Worm (Caenorhabditis elegans) whole organism, young adult: Measurements from ENCODE around the gene etr-1.

Experiments used
- B0035.1 ChIP-seq: sonication (generic microtip); optimal IDR thresholded peaks from 2 replicates; lab custom pipeline; 2016; ENCODE audit warnings: missing genetic modification characterization, mild to moderate bottlenecking, missing compliant biosample characterization, missing genotype, missing genetic modification reagents
- B0261.1 ChIP-seq: sonication (generic microtip); optimal IDR thresholded peaks from 2 replicates; lab custom pipeline; 2016; ENCODE audit warnings: mild to moderate bottlenecking, missing genetic modification characterization, moderate library complexity, missing compliant biosample characterization
- F10E7.11 ChIP-seq: sonication (generic microtip); optimal IDR thresholded peaks from 2 replicates; lab custom pipeline; 2017; ENCODE audit warnings: mild to moderate bottlenecking, missing genetic modification characterization, moderate library complexity, missing compliant biosample characterization
- F39B2.1 ChIP-seq: fragments of 200-800 bp; sonication (Bioruptor generic); IDR thresholded peaks from 2 replicates; pipeline ENCODE4 v1.3.6; 2022; ENCODE audit warnings: missing genetic modification reagents, missing genetic modification characterization, missing compliant biosample characterization
- F49E8.2 ChIP-seq: sonication (generic microtip); optimal IDR thresholded peaks from 3 replicates; lab custom pipeline; 2017; ENCODE audit warnings: missing genetic modification characterization, mild to moderate bottlenecking, missing compliant biosample characterization, antibody characterized with exemption, moderate library complexity; ENCODE audit not compliant: insufficient read depth
- F57A8.1 ChIP-seq: fragments of 200-800 bp; sonication (Bioruptor generic); optimal IDR thresholded peaks from 2 replicates; lab custom pipeline; 2018; ENCODE audit warnings: mild to moderate bottlenecking, missing genetic modification characterization, moderate library complexity, missing compliant biosample characterization
- K11D2.4 ChIP-seq: fragments of 200-800 bp; sonication (Bioruptor generic); IDR thresholded peaks from 2 replicates; pipeline ENCODE4 v1.3.6; 2022; ENCODE audit warnings: missing genetic modification reagents, missing genetic modification characterization, missing compliant biosample characterization
- Y53F4B.3 ChIP-seq: fragments of 200-800 bp; sonication (Bioruptor generic); IDR thresholded peaks from 2 replicates; pipeline ENCODE4 v1.3.6; 2022; ENCODE audit warnings: missing genetic modification reagents, missing genetic modification characterization, missing compliant biosample characterization
- Y56A3A.18 ChIP-seq: fragments of 200-800 bp; sonication (Bioruptor generic); IDR thresholded peaks from 2 replicates; pipeline ENCODE4 v1.3.6; 2022; ENCODE audit warnings: missing genetic modification reagents, missing genetic modification characterization, missing compliant biosample characterization
- Y79H2A.3 ChIP-seq: fragments of 200-800 bp; sonication (Bioruptor generic); conservative IDR thresholded peaks from 2 replicates; pipeline ENCODE4 v1.3.6; 2022; ENCODE audit warnings: missing genetic modification reagents, missing genetic modification characterization, missing compliant biosample characterization
- Y95B8A.8 ChIP-seq: fragments of 200-800 bp; sonication (Bioruptor generic); IDR thresholded peaks from 2 replicates; pipeline ENCODE4 v1.3.6; 2022; ENCODE audit warnings: missing genetic modification reagents, missing genetic modification characterization, missing compliant biosample characterization
- akir-1 ChIP-seq: fragments of 200-800 bp; sonication (Bioruptor generic); optimal IDR thresholded peaks from 2 replicates; lab custom pipeline; 2018; ENCODE audit warnings: mild to moderate bottlenecking, missing genetic modification characterization, moderate library complexity, missing compliant biosample characterization
- atf-7 ChIP-seq: sonication (generic microtip); optimal IDR thresholded peaks from 2 replicates; lab custom pipeline; 2017; ENCODE audit warnings: mild to moderate bottlenecking, missing genetic modification characterization, missing compliant biosample characterization
- ccch-3 ChIP-seq: fragments of 200-800 bp; sonication (Bioruptor generic); optimal IDR thresholded peaks from 2 replicates; lab custom pipeline; 2018; ENCODE audit warnings: mild to moderate bottlenecking, missing genetic modification characterization, missing compliant biosample characterization
- cebp-1 ChIP-seq, 2 experiments: fragments of 200-800 bp in 1 of 2; sonication (Bioruptor generic) in 1 of 2; sonication (generic microtip) in 1 of 2; IDR thresholded peaks in 1 of 2; optimal IDR thresholded peaks in 1 of 2; 2 replicates each; pipeline versions ENCODE4 v1.3.6 to Lab custom; 2017 to 2022; ENCODE audit warnings: missing compliant biosample characterization in 2 of 2, missing genetic modification characterization in 2 of 2, mild to moderate bottlenecking in 1 of 2, missing genetic modification reagents in 1 of 2, moderate library complexity in 1 of 2
- cebp-2 ChIP-seq: fragments of 200-800 bp; sonication (Bioruptor generic); IDR thresholded peaks from 2 replicates; pipeline ENCODE4 v1.3.6; 2022; ENCODE audit warnings: missing genetic modification characterization, missing compliant biosample characterization
- dpff-1 ChIP-seq: sonication (generic microtip); optimal IDR thresholded peaks from 2 replicates; lab custom pipeline; 2017; ENCODE audit warnings: mild to moderate bottlenecking, missing genetic modification characterization, missing compliant biosample characterization
- dpl-1 ChIP-seq: fragments of 150-350 bp; optimal IDR thresholded peaks from 2 replicates; lab custom pipeline; 2014; ENCODE audit warnings: missing biosample characterization, missing genetic modification reagents, missing genetic modification characterization
- egl-18 ChIP-seq: fragments of 200-800 bp; sonication (Bioruptor generic); IDR thresholded peaks from 2 replicates; pipeline ENCODE4 v1.3.6; 2022; ENCODE audit warnings: missing genetic modification reagents, missing genetic modification characterization, missing compliant biosample characterization
- egl-44 ChIP-seq: fragments of 200-800 bp; sonication (Bioruptor generic); IDR thresholded peaks from 2 replicates; pipeline ENCODE4 v1.3.6; 2022; ENCODE audit warnings: missing genetic modification reagents, missing genetic modification characterization, missing compliant biosample characterization
- ets-4 ChIP-seq: fragments of 200-800 bp; sonication (Bioruptor generic); optimal IDR thresholded peaks from 2 replicates; lab custom pipeline; 2018; ENCODE audit warnings: mild to moderate bottlenecking, missing genetic modification characterization, missing compliant biosample characterization
- hmg-20 ChIP-seq: fragments of 200-800 bp; sonication (Bioruptor generic); IDR thresholded peaks from 2 replicates; pipeline ENCODE4 v1.3.6; 2022; ENCODE audit warnings: missing genetic modification reagents, missing genetic modification characterization, missing compliant biosample characterization
- hrde-1 ChIP-seq: sonication (generic microtip); optimal IDR thresholded peaks from 2 replicates; lab custom pipeline; 2016; ENCODE audit warnings: missing genetic modification characterization, mild to moderate bottlenecking, missing compliant biosample characterization, moderate library complexity, missing genotype, missing genetic modification reagents, borderline replicate concordance
- hsf-1 ChIP-seq: fragments of 200-800 bp; sonication (Bioruptor generic); IDR thresholded peaks from 2 replicates; pipeline ENCODE4 v1.3.6; 2022; ENCODE audit warnings: missing genetic modification reagents, missing genetic modification characterization, missing compliant biosample characterization
- lag-1 ChIP-seq: fragments of 200-800 bp; sonication (Bioruptor generic); IDR thresholded peaks from 2 replicates; pipeline ENCODE4 v1.3.6; 2022; ENCODE audit warnings: missing genetic modification reagents, missing genetic modification characterization, missing compliant biosample characterization
- let-526 ChIP-seq: fragments of 200-800 bp; sonication (Bioruptor generic); IDR thresholded peaks from 2 replicates; pipeline ENCODE4 v1.3.6; 2022; ENCODE audit warnings: missing genetic modification reagents, missing genetic modification characterization, missing compliant biosample characterization
- let-607 ChIP-seq, 2 experiments: fragments of 200-800 bp in 1 of 2; sonication (Bioruptor generic) in 1 of 2; sonication (generic microtip) in 1 of 2; optimal IDR thresholded peaks; 2 replicates each; lab custom pipeline; 2016 to 2018; ENCODE audit warnings: mild to moderate bottlenecking in 2 of 2, missing compliant biosample characterization in 2 of 2, missing genetic modification characterization in 2 of 2, moderate library complexity in 2 of 2, missing genotype in 1 of 2
- lin-35 ChIP-seq, 3 experiments: fragments of 150-350 bp in 2 of 3; sonication (generic microtip) in 1 of 3; optimal IDR thresholded peaks; 2 replicates each; lab custom pipeline; 2014 to 2018; ENCODE audit warnings: missing biosample characterization in 3 of 3, missing genetic modification characterization in 3 of 3, missing genetic modification reagents in 3 of 3
- lin-54 ChIP-seq: fragments of 200-800 bp; sonication (Bioruptor generic); optimal IDR thresholded peaks from 2 replicates; lab custom pipeline; 2018; ENCODE audit warnings: mild to moderate bottlenecking, missing genetic modification characterization, missing compliant biosample characterization
- lir-1 ChIP-seq: fragments of 200-800 bp; sonication (Bioruptor generic); conservative IDR thresholded peaks from 2 replicates; pipeline ENCODE4 v1.3.6; 2022; ENCODE audit warnings: missing genetic modification reagents, missing genetic modification characterization, missing compliant biosample characterization
- madf-3 ChIP-seq: fragments of 200-800 bp; sonication (Bioruptor generic); IDR thresholded peaks from 2 replicates; pipeline ENCODE4 v1.3.6; 2022; ENCODE audit warnings: missing genetic modification reagents, missing genetic modification characterization, missing compliant biosample characterization
- madf-8 ChIP-seq: fragments of 200-800 bp; sonication (Bioruptor generic); conservative IDR thresholded peaks from 2 replicates; pipeline ENCODE4 v1.3.6; 2022; ENCODE audit warnings: missing genetic modification reagents, missing genetic modification characterization, missing compliant biosample characterization
- mxl-1 ChIP-seq: sonication (generic microtip); optimal IDR thresholded peaks from 2 replicates; lab custom pipeline; 2016; ENCODE audit warnings: missing genetic modification characterization, missing compliant biosample characterization
- nfya-1 ChIP-seq: sonication (generic microtip); optimal IDR thresholded peaks from 2 replicates; lab custom pipeline; 2017; ENCODE audit warnings: antibody characterized with exemption, missing compliant biosample characterization, missing genetic modification characterization, borderline replicate concordance; ENCODE audit not compliant: insufficient read depth
- nhr-120 ChIP-seq: fragments of 200-800 bp; sonication (Bioruptor generic); IDR thresholded peaks from 2 replicates; pipeline ENCODE4 v1.3.6; 2022; ENCODE audit warnings: missing genetic modification characterization, missing compliant biosample characterization
- nhr-179 ChIP-seq: sonication (generic microtip); optimal IDR thresholded peaks from 2 replicates; lab custom pipeline; 2016; ENCODE audit warnings: mild to moderate bottlenecking, missing genetic modification characterization, missing compliant biosample characterization
- rec-8 ChIP-seq, 2 experiments: sonication (generic microtip); optimal IDR thresholded peaks; 2 replicates each; lab custom pipeline; 2016; ENCODE audit warnings: mild to moderate bottlenecking in 2 of 2, missing genetic modification characterization in 2 of 2, missing genetic modification reagents in 2 of 2, missing genotype in 2 of 2, missing biosample characterization in 1 of 2, missing compliant biosample characterization in 1 of 2, moderate library complexity in 1 of 2
- rpc-1 ChIP-seq, 2 experiments: fragments of 150-350 bp in 1 of 2; sonication (generic microtip) in 1 of 2; optimal IDR thresholded peaks; 2 replicates each; lab custom pipeline; 2014 to 2018; ENCODE audit warnings: missing biosample characterization in 1 of 2, missing genetic modification characterization in 1 of 2, missing genetic modification reagents in 1 of 2, missing genotype in 1 of 2
- sea-2 ChIP-seq: fragments of 200-800 bp; sonication (Bioruptor generic); IDR thresholded peaks from 2 replicates; pipeline ENCODE4 v1.3.6; 2022; ENCODE audit warnings: missing genetic modification characterization, missing compliant biosample characterization
- snpc-4 ChIP-seq, 5 experiments: fragments of 150-350 bp in 1 of 5; sonication (generic microtip) in 4 of 5; optimal IDR thresholded peaks; 2 replicates each; lab custom pipeline; 2014 to 2018; ENCODE audit warnings: missing genetic modification characterization in 5 of 5, missing biosample characterization in 3 of 5, antibody characterized with exemption in 2 of 5, mild to moderate bottlenecking in 2 of 5, missing compliant biosample characterization in 2 of 5, missing genotype in 2 of 5, moderate library complexity in 2 of 5, missing genetic modification reagents in 1 of 5
- tbx-9 ChIP-seq: sonication (generic microtip); optimal IDR thresholded peaks from 2 replicates; lab custom pipeline; 2016; ENCODE audit warnings: borderline replicate concordance, missing genetic modification characterization, inconsistent platforms, missing compliant biosample characterization
- unc-130 ChIP-seq: sonication (generic microtip); optimal IDR thresholded peaks from 2 replicates; lab custom pipeline; 2016; ENCODE audit warnings: missing genetic modification reagents, missing genetic modification characterization, missing compliant biosample characterization
- zfh-2 ChIP-seq: fragments of 200-800 bp; sonication (Bioruptor generic); conservative IDR thresholded peaks from 2 replicates; pipeline ENCODE4 v1.3.6; 2022; ENCODE audit warnings: missing genetic modification reagents, missing genetic modification characterization, missing compliant biosample characterization
- ztf-25 ChIP-seq: fragments of 200-800 bp; sonication (Bioruptor generic); IDR thresholded peaks from 2 replicates; pipeline ENCODE4 v1.3.6; 2022; ENCODE audit warnings: missing genetic modification reagents, missing genetic modification characterization, missing compliant biosample characterization
- ztf-26 ChIP-seq: sonication (generic microtip); optimal IDR thresholded peaks from 2 replicates; lab custom pipeline; 2017; ENCODE audit warnings: missing genetic modification characterization, missing compliant biosample characterization
- ztf-6 ChIP-seq: fragments of 200-800 bp; sonication (Bioruptor generic); IDR thresholded peaks from 2 replicates; pipeline ENCODE4 v1.3.6; 2022; ENCODE audit warnings: missing genetic modification reagents, missing genetic modification characterization, missing compliant biosample characterization

The etr-1 gene

ce11 chrII:155904-156303 lies 6.3 kb upstream of the etr-1 start, which contains the start of gene mrpl-28 (continued):
- TF ChIP-seq zfh-2 (GFP tag; lab: Robert Waterston, UW) (no peak), dpl-1 (GFP tag; lab: Kevin White, UChicago) (peak; percentile 74), snpc-4 (GFP tag; optimal IDR thresholded peaks at IDR 0.05; lab: Kevin White, UChicago) (no peak), snpc-4 (tag; optimal IDR thresholded peaks at IDR 0.05; lab: Kevin White, UChicago) (peak in 3 of 4 experiments; percentile 56 to 72 (median 59)), madf-8 (GFP tag; lab: Robert Waterston, UW) (no peak), egl-18 (GFP tag; lab: Robert Waterston, UW) (no peak), akir-1 (GFP tag; lab: Kevin White, UChicago) (no peak), Y95B8A.8 (GFP tag; lab: Robert Waterston, UW) (0 out of 2 replicates have a peak, but pooled peaks have one; percentile 61), F49E8.2 (tag; lab: Kevin White, UChicago) (no peak), lin-54 (GFP tag; lab: Kevin White, UChicago) (peak; percentile 87), ets-4 (GFP tag; lab: Kevin White, UChicago) (no peak), mxl-1 (tag; lab: Kevin White, UChicago) (no peak), hmg-20 (GFP tag; lab: Robert Waterston, UW) (0 out of 2 replicates have a peak, but pooled peaks have one; percentile 65), ztf-25 (GFP tag; lab: Robert Waterston, UW) (no peak), nfya-1 (tag; lab: Kevin White, UChicago) (no peak), ztf-26 (tag; lab: Kevin White, UChicago) (no peak), hrde-1 (tag; lab: Kevin White, UChicago) (peak; percentile 6), hsf-1 (no peak), lir-1 (GFP tag; lab: Robert Waterston, UW) (peak; percentile 80), dpff-1 (no peak), let-607 (tag; optimal IDR thresholded peaks at IDR 0.05; lab: Kevin White, UChicago) (peak in 1 of 2 experiments; percentile 50), K11D2.4 (GFP tag; lab: Robert Waterston, UW) (peak; percentile 79), madf-3 (GFP tag; lab: Robert Waterston, UW) (no peak), Y79H2A.3 (GFP tag; lab: Robert Waterston, UW) (no peak), egl-44 (GFP tag; lab: Robert Waterston, UW) (no peak), ccch-3 (GFP tag; lab: Kevin White, UChicago) (no peak), F10E7.11 (tag; lab: Kevin White, UChicago) (no peak), B0035.1 (tag; lab: Kevin White, UChicago) (no peak), ztf-6 (GFP tag; lab: Robert Waterston, UW) (no peak), nhr-120 (GFP tag; lab: Robert Waterston, UW) (no peak), rec-8 (tag; optimal IDR thresholded peaks at IDR 0.05; lab: Kevin White, UChicago) (no peak), F39B2.1 (GFP tag; lab: Robert Waterston, UW) (no peak), cebp-2 (GFP tag; lab: Robert Waterston, UW) (no peak), lin-35 (GFP tag; optimal IDR thresholded peaks at IDR 0.05; lab: Kevin White, UChicago) (peak in 2 of 3 experiments; percentile 57 to 90), let-526 (GFP tag; lab: Robert Waterston, UW) (no peak), tbx-9 (no peak), Y53F4B.3 (no peak), B0261.1 (tag; lab: Kevin White, UChicago) (no peak), cebp-1 (GFP tag; IDR thresholded peaks at IDR 0.05; lab: Robert Waterston, UW) (no peak), cebp-1 (tag; optimal IDR thresholded peaks at IDR 0.05; lab: Kevin White, UChicago) (peak; percentile 72), atf-7 (no peak), lag-1 (no peak), unc-130 (GFP tag; lab: Kevin White, UChicago) (peak; percentile 20), nhr-179 (tag; lab: Kevin White, UChicago) (no peak), F57A8.1 (GFP tag; lab: Kevin White, UChicago) (no peak), sea-2 (GFP tag; lab: Robert Waterston, UW) (no peak), Y56A3A.18 (GFP tag; lab: Robert Waterston, UW) (peak; percentile 73; the same call in 1 of the 2 replicates), rpc-1 (optimal IDR thresholded peaks at IDR 0.05; lab: Kevin White, UChicago) (no peak), rpc-1 (tag; optimal IDR thresholded peaks at IDR 0.05; lab: Kevin White, UChicago) (no peak)
